Worm (Caenorhabditis elegans) whole organism, L2 larva: ENCODE measurements around the gene Y39A1A.17.

Experiments used
- C34F6.9 ChIP-seq: fragments of 150-350 bp; optimal IDR thresholded peaks from 2 replicates; lab custom pipeline; 2014; ENCODE audit warnings: missing biosample characterization, missing genetic modification characterization
- F13H6.1 ChIP-seq: sonication (generic microtip); optimal IDR thresholded peaks from 2 replicates; lab custom pipeline; 2016; ENCODE audit warnings: missing genetic modification characterization, missing compliant biosample characterization
- Y55F3AM.14 ChIP-seq: fragments of 200-800 bp; sonication (Bioruptor generic); optimal IDR thresholded peaks from 2 replicates; lab custom pipeline; 2018; ENCODE audit warnings: mild to moderate bottlenecking, missing genetic modification characterization, missing compliant biosample characterization
- ZK546.5 ChIP-seq: sonication (generic microtip); optimal IDR thresholded peaks from 2 replicates; lab custom pipeline; 2017; ENCODE audit warnings: missing biosample characterization, missing genetic modification characterization
- alr-1 ChIP-seq: fragments of 150-350 bp; optimal IDR thresholded peaks from 2 replicates; lab custom pipeline; 2014; ENCODE audit warnings: missing biosample characterization, missing genetic modification characterization
- ama-1 ChIP-seq: fragments of 150-350 bp; optimal IDR thresholded peaks from 2 replicates; lab custom pipeline; 2018; ENCODE audit warnings: inconsistent platforms
- blmp-1 ChIP-seq: sonication (generic microtip); optimal IDR thresholded peaks from 2 replicates; lab custom pipeline; 2017; ENCODE audit warnings: missing genetic modification characterization, mild to moderate bottlenecking, missing compliant biosample characterization, antibody characterized with exemption, moderate library complexity; ENCODE audit not compliant: insufficient read depth
- ceh-16 ChIP-seq: fragments of 150-350 bp; optimal IDR thresholded peaks from 2 replicates; lab custom pipeline; 2014; ENCODE audit warnings: missing biosample characterization, missing genetic modification characterization
- ceh-82 ChIP-seq: fragments of 150-350 bp; optimal IDR thresholded peaks from 2 replicates; lab custom pipeline; 2014; ENCODE audit warnings: missing biosample characterization, missing genetic modification characterization
- crh-2 ChIP-seq: sonication (generic microtip); optimal IDR thresholded peaks from 2 replicates; lab custom pipeline; 2017; ENCODE audit warnings: missing biosample characterization, missing genetic modification characterization
- dmd-4 ChIP-seq: sonication (generic microtip); optimal IDR thresholded peaks from 2 replicates; lab custom pipeline; 2017; ENCODE audit warnings: missing biosample characterization, missing genetic modification characterization
- egl-27 ChIP-seq: sonication (generic microtip); optimal IDR thresholded peaks from 3 replicates; lab custom pipeline; 2017; ENCODE audit warnings: missing biosample characterization, missing genetic modification reagents, missing genetic modification characterization
- elt-1 ChIP-seq: fragments of 150-350 bp; optimal IDR thresholded peaks from 2 replicates; lab custom pipeline; 2014; ENCODE audit warnings: missing biosample characterization, missing genetic modification characterization
- elt-3 ChIP-seq: sonication (generic microtip); optimal IDR thresholded peaks from 2 replicates; lab custom pipeline; 2017; ENCODE audit warnings: missing biosample characterization, missing genetic modification characterization
- gmeb-1 ChIP-seq: fragments of 150-350 bp; optimal IDR thresholded peaks from 2 replicates; lab custom pipeline; 2014; ENCODE audit warnings: missing biosample characterization, missing genetic modification characterization
- lin-11 ChIP-seq: fragments of 150-350 bp; sonication (generic microtip); optimal IDR thresholded peaks from 2 replicates; lab custom pipeline; 2014; ENCODE audit warnings: missing biosample characterization, missing genetic modification characterization, inconsistent platforms, mixed read lengths
- lsy-2 ChIP-seq, 2 experiments: fragments of 150-350 bp in 1 of 2; sonication (generic microtip) in 1 of 2; optimal IDR thresholded peaks; 2 replicates each; lab custom pipeline; 2014 to 2017; ENCODE audit warnings: missing biosample characterization in 2 of 2, missing genetic modification characterization in 2 of 2
- mab-5 ChIP-seq: fragments of 150-350 bp; optimal IDR thresholded peaks from 2 replicates; lab custom pipeline; 2014; ENCODE audit warnings: missing biosample characterization, missing genetic modification characterization
- mbf-1 ChIP-seq: sonication (generic microtip); optimal IDR thresholded peaks from 2 replicates; lab custom pipeline; 2017; ENCODE audit warnings: missing biosample characterization, missing genetic modification characterization
- mdl-1 ChIP-seq, 2 experiments: fragments of 150-350 bp in 1 of 2; sonication (generic microtip) in 1 of 2; optimal IDR thresholded peaks; 2 replicates each; lab custom pipeline; 2017; ENCODE audit warnings: missing biosample characterization in 2 of 2, missing genetic modification characterization in 2 of 2
- nhr-10 ChIP-seq: sonication (generic microtip); optimal IDR thresholded peaks from 2 replicates; lab custom pipeline; 2017; ENCODE audit warnings: missing biosample characterization, missing genetic modification characterization
- nhr-11 ChIP-seq: fragments of 150-350 bp; optimal IDR thresholded peaks from 2 replicates; lab custom pipeline; 2014; ENCODE audit warnings: missing biosample characterization, missing genetic modification characterization
- nhr-21 ChIP-seq: fragments of 150-350 bp; optimal IDR thresholded peaks from 2 replicates; lab custom pipeline; 2014; ENCODE audit warnings: missing biosample characterization, missing genetic modification characterization
- nhr-23 ChIP-seq: fragments of 150-350 bp; optimal IDR thresholded peaks from 2 replicates; lab custom pipeline; 2014; ENCODE audit warnings: missing biosample characterization, missing genetic modification reagents, missing genetic modification characterization
- nhr-6 ChIP-seq: fragments of 150-350 bp; optimal IDR thresholded peaks from 2 replicates; lab custom pipeline; 2014; ENCODE audit warnings: missing biosample characterization, missing genetic modification characterization
- peb-1 ChIP-seq: fragments of 150-350 bp; optimal IDR thresholded peaks from 2 replicates; lab custom pipeline; 2014; ENCODE audit warnings: missing biosample characterization, missing genetic modification characterization
- skn-1 ChIP-seq: sonication (generic microtip); optimal IDR thresholded peaks from 2 replicates; lab custom pipeline; 2017; ENCODE audit warnings: missing biosample characterization, missing genetic modification characterization
- sma-3 ChIP-seq: sonication (generic microtip); optimal IDR thresholded peaks from 2 replicates; lab custom pipeline; 2016; ENCODE audit warnings: missing genetic modification reagents, missing genetic modification characterization, missing compliant biosample characterization
- sma-9 ChIP-seq, 2 experiments: fragments of 150-350 bp in 1 of 2; sonication (generic microtip) in 1 of 2; optimal IDR thresholded peaks; 2 replicates each; lab custom pipeline; 2014 to 2016; ENCODE audit warnings: missing genetic modification characterization in 2 of 2, mild to moderate bottlenecking in 1 of 2, missing biosample characterization in 1 of 2, missing compliant biosample characterization in 1 of 2, missing genetic modification reagents in 1 of 2, moderate library complexity in 1 of 2
- unc-39 ChIP-seq: fragments of 150-350 bp; optimal IDR thresholded peaks from 2 replicates; lab custom pipeline; 2014; ENCODE audit warnings: missing biosample characterization, missing genetic modification characterization
- unc-62 ChIP-seq: fragments of 150-350 bp; optimal IDR thresholded peaks from 2 replicates; lab custom pipeline; 2014; ENCODE audit warnings: missing biosample characterization, missing genetic modification reagents, missing genetic modification characterization
- ztf-1 ChIP-seq: fragments of 200-800 bp; sonication (Bioruptor generic); conservative IDR thresholded peaks from 2 replicates; pipeline ENCODE4 v1.3.6; 2022; ENCODE audit warnings: missing genetic modification characterization, missing compliant biosample characterization
- ztf-4 ChIP-seq: fragments of 150-350 bp; optimal IDR thresholded peaks from 2 replicates; lab custom pipeline; 2014; ENCODE audit warnings: missing biosample characterization, missing genetic modification characterization

Y39A1A.17 gene

DNA sequence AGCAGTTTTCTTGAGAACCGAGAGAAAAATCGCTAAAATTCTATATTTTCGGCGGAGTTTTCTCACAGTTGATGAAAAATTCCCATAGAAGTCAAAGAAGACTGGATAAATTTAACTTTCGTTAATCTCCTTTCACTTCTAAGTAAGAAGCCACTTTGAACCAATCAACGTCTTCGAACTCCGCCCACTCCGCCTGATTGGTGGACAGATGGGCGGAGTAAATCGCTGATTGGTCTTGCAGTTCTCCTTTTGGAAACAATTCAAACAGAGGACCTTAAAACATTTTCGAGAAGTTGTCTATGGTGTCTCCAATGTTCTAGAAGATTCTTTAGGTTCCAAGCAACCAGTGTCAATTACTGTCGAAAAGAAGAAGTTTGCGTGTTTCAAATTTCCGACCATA is 32.5 kb downstream of the Y39A1A.17 start:
- TF ChIP-seq unc-62 (GFP tag; lab: Kevin White, UChicago) (no peak), unc-39 (no peak), egl-27 (tag; lab: Kevin White, UChicago) (no peak), lsy-2 (tag; optimal IDR thresholded peaks at IDR 0.05; lab: Kevin White, UChicago) (no peak), sma-3 (GFP tag; lab: Kevin White, UChicago) (no peak), nhr-10 (tag; lab: Kevin White, UChicago) (no peak), ceh-16 (tag; lab: Kevin White, UChicago) (no peak), Y55F3AM.14 (GFP tag; lab: Kevin White, UChicago) (no peak), nhr-21 (tag; lab: Kevin White, UChicago) (no peak), mbf-1 (tag; lab: Kevin White, UChicago) (no peak), mab-5 (no peak), sma-9 (GFP tag; optimal IDR thresholded peaks at IDR 0.05; lab: Kevin White, UChicago) (no peak), sma-9 (tag; optimal IDR thresholded peaks at IDR 0.05; lab: Kevin White, UChicago) (no peak), ztf-1 (GFP tag; lab: Robert Waterston, UW) (no peak), dmd-4 (tag; lab: Kevin White, UChicago) (no peak), mdl-1 (tag; optimal IDR thresholded peaks at IDR 0.05; lab: Kevin White, UChicago) (no peak), ztf-4 (tag; lab: Kevin White, UChicago) (no peak)

DNA sequence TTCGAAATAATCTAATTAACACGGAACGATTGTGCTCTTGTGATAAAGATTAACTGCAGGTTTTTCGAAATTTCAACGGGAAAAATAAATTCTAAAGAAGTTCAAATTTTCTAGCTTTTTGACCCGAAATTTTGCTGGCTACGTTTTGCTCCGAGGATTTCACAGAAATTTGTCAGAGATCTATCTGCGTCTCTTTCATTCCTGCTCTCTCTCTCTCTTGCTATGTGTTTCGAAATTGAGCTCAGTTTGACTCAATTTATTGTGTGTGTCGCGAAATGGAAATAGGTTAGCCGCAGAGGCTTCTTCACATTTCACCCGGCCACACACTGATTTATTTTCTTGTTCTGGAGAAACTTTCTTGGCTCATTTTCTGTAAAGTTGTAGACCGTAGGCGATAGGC is 33.3 kb downstream of the Y39A1A.17 start:
- TF ChIP-seq nhr-21 (tag; lab: Kevin White, UChicago) = no peak

DNA sequence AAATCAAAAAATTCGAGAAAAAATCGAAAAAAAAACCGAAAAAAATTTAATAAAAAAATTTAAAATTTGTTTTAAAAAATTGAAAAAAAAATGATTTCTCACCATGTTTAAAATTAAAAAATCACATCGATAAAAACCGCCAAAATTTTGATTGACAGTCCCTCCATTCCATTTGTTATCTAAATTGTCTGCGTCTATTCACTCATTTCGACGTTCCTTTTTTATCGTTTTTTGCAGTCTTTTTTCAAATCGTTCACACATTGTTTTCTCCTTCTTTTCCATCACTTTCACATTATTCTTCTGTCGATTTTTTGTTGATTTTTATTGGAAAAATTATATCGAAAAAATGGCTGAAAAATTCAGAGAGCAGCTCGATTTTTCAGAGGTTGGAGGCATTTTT is 34.9 kb downstream of the Y39A1A.17 start:
- no peak for TF ChIP-seq F13H6.1
- TF ChIP-seq mbf-1 (tag; lab: Kevin White, UChicago) = no peak
- TF ChIP-seq C34F6.9 (tag; lab: Kevin White, UChicago) = no peak
- TF ChIP-seq nhr-6 (tag; lab: Kevin White, UChicago) = no peak
- TF ChIP-seq nhr-23 (tag; lab: Kevin White, UChicago) = no peak
- TF ChIP-seq elt-1 (tag; lab: Kevin White, UChicago) = no peak
- TF ChIP-seq ama-1 (lab: Kevin White, UChicago) = no peak
- no peak for TF ChIP-seq sma-9 (GFP tag; optimal IDR thresholded peaks at IDR 0.05; lab: Kevin White, UChicago)
- no peak for TF ChIP-seq sma-9 (tag; optimal IDR thresholded peaks at IDR 0.05; lab: Kevin White, UChicago)
- no peak for TF ChIP-seq unc-62 (GFP tag; lab: Kevin White, UChicago)
- no peak for TF ChIP-seq skn-1 (tag; lab: Kevin White, UChicago)
- TF ChIP-seq gmeb-1 = no peak
- TF ChIP-seq alr-1 (tag; lab: Kevin White, UChicago) = no peak
- TF ChIP-seq peb-1 (tag; lab: Kevin White, UChicago) = no peak
- no peak for TF ChIP-seq dmd-4 (tag; lab: Kevin White, UChicago)
- TF ChIP-seq ZK546.5 = no peak
- no peak for TF ChIP-seq crh-2 (tag; lab: Kevin White, UChicago)
- TF ChIP-seq elt-3 (tag; lab: Kevin White, UChicago) = no peak
- TF ChIP-seq ztf-4 (tag; lab: Kevin White, UChicago) = no peak
- TF ChIP-seq lin-11 = no peak

DNA sequence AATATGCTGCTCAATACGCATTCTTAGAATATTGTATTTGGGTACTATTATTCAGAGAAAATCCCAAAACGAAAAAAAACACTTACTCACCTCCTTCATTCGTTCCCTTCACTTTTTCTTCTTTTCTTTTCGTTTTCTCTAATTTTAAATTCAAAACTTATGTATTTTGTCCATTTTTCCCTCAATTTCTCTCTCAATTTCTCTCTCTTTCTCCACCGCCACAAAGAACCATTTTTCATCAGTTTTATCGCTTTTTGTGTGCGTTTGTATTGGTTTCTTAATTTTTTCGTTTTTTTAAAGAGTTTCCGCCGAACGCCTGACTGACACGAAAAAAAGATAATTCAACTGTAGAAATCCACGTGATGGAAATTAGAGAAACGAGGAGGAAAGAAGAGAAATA is 36.2 kb downstream of the Y39A1A.17 start, which contains the start of gene cnt-2:
cnt-2 (plus strand) TSS at position 301 of the 400 bp plus-strand sequence.
- TF ChIP-seq nhr-11 (tag; lab: Kevin White, UChicago) = no peak

DNA sequence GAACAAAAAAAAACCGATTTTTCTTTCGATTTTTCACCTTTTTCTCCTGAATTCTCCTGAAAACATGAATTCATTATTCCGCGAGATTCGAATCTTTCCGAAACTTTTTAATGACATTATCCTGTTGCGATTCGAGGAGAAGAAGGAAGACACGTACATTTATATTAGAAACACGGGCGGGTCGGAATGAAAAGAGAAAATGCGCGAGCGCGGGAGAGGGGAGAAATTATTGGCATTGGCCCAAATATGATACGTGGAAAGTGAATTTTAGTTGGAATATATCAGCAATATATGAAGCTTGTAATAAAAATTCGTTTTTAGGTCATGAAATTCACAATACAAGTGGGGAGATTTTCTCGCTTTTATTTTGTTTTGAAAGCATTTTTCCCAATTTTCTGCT is 37.4 kb downstream of the Y39A1A.17 start:
- TF ChIP-seq alr-1 (tag; lab: Kevin White, UChicago) = no peak
- TF ChIP-seq ceh-82 = no peak
- no peak for TF ChIP-seq elt-1 (tag; lab: Kevin White, UChicago)

DNA sequence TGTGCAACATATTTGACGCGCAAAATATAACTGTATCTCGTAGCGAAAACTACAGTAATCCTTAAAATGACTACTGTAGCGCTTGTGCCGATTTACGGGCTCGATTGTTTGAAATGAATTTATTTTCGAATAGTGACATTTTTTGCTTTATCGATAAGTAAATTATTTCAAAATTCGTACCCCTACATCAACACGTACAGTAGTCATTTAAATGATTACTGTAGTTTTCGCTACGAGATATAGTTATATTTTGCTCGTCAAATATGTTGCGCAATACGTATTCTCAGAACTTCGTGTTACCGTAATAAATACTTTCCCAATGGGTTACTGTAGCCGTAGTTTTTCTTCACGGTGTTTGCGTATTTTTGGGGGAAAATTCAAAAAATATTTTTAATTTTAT is 38.1 kb downstream of the Y39A1A.17 start:
- no peak for TF ChIP-seq blmp-1 (tag; lab: Kevin White, UChicago)
- no peak for TF ChIP-seq Y55F3AM.14 (GFP tag; lab: Kevin White, UChicago)
- TF ChIP-seq dmd-4 (tag; lab: Kevin White, UChicago) = no peak
